Worm (Caenorhabditis elegans) whole organism, L2 larva: ENCODE results near the gene plp-1.

Experiments used
- ceh-82 ChIP-seq: fragments of 150-350 bp; optimal IDR thresholded peaks from 2 replicates; lab custom pipeline; 2014; ENCODE audit warnings: missing biosample characterization, missing genetic modification characterization
- dmd-4 ChIP-seq: sonication (generic microtip); optimal IDR thresholded peaks from 2 replicates; lab custom pipeline; 2017; ENCODE audit warnings: missing biosample characterization, missing genetic modification characterization
- elt-1 ChIP-seq: fragments of 150-350 bp; optimal IDR thresholded peaks from 2 replicates; lab custom pipeline; 2014; ENCODE audit warnings: missing biosample characterization, missing genetic modification characterization
- mdl-1 ChIP-seq, 2 experiments: fragments of 150-350 bp in 1 of 2; sonication (generic microtip) in 1 of 2; optimal IDR thresholded peaks; 2 replicates each; lab custom pipeline; 2017; ENCODE audit warnings: missing biosample characterization in 2 of 2, missing genetic modification characterization in 2 of 2
- nhr-11 ChIP-seq: fragments of 150-350 bp; optimal IDR thresholded peaks from 2 replicates; lab custom pipeline; 2014; ENCODE audit warnings: missing biosample characterization, missing genetic modification characterization
- nhr-6 ChIP-seq: fragments of 150-350 bp; optimal IDR thresholded peaks from 2 replicates; lab custom pipeline; 2014; ENCODE audit warnings: missing biosample characterization, missing genetic modification characterization
- skn-1 ChIP-seq: sonication (generic microtip); optimal IDR thresholded peaks from 2 replicates; lab custom pipeline; 2017; ENCODE audit warnings: missing biosample characterization, missing genetic modification characterization
- snpc-4 ChIP-seq: fragments of 150-350 bp; optimal IDR thresholded peaks from 2 replicates; lab custom pipeline; 2014; ENCODE audit warnings: missing biosample characterization, missing genetic modification characterization

ce11 chrIV:7588631-7589030, 44.5 kb upstream of the plp-1 start, which contains the start of gene cla-1:
- TF ChIP-seq snpc-4 (tag; lab: Kevin White, UChicago) (no peak), nhr-11 (tag; lab: Kevin White, UChicago) (no peak), ceh-82 (tag; lab: Kevin White, UChicago) (no peak), elt-1 (tag; lab: Kevin White, UChicago) (no peak), mdl-1 (tag; optimal IDR thresholded peaks at IDR 0.05; lab: Kevin White, UChicago) (no peak), skn-1 (tag; lab: Kevin White, UChicago) (no peak), nhr-6 (tag; lab: Kevin White, UChicago) (no peak), dmd-4 (tag; lab: Kevin White, UChicago) (no peak)
